Fruit fly (Drosophila melanogaster) whole organism, embryonic: ENCODE results near the gene ana1.
A peak's percentile ranks its signal among the peaks of the same experiment; 100 is the strongest.

Experiments used
- Abd-B ChIP-seq: fragments of 200-800 bp; sonication (Bioruptor generic); optimal IDR thresholded peaks from 2 replicates; lab custom pipeline; 2018; ENCODE audit warnings: missing biosample characterization, mild to moderate bottlenecking, missing genetic modification characterization, moderate library complexity
- B-H2 ChIP-seq: fragments of 200-800 bp; sonication (Bioruptor generic); optimal IDR thresholded peaks from 2 replicates; lab custom pipeline; 2018; ENCODE audit warnings: missing biosample characterization, mild to moderate bottlenecking, missing genetic modification characterization
- BEAF-32 ChIP-seq: fragments of 200-800 bp; sonication (Bioruptor generic); optimal IDR thresholded peaks from 3 replicates; lab custom pipeline; 2017; ENCODE audit warnings: missing biosample characterization, missing genetic modification characterization, mild to moderate bottlenecking, moderate library complexity, missing genetic modification reagents
- CG11247 ChIP-seq: fragments of 200-800 bp; sonication (Bioruptor generic); IDR thresholded peaks from 2 replicates; pipeline ENCODE4 v1.3.6; 2022; ENCODE audit warnings: missing biosample characterization, missing genetic modification characterization
- CG12071 ChIP-seq: fragments of 200-800 bp; sonication (Bioruptor generic); optimal IDR thresholded peaks from 3 replicates; lab custom pipeline; 2018; ENCODE audit warnings: missing biosample characterization, mild to moderate bottlenecking, missing genetic modification characterization
- CG12659 ChIP-seq: fragments of 200-800 bp; sonication (Bioruptor generic); optimal IDR thresholded peaks from 3 replicates; lab custom pipeline; 2017; ENCODE audit warnings: mild to moderate bottlenecking, missing biosample characterization, missing genetic modification reagents, missing genetic modification characterization
- CG12942 ChIP-seq: fragments of 200-800 bp; sonication (Bioruptor generic); optimal IDR thresholded peaks from 3 replicates; lab custom pipeline; 2016; ENCODE audit warnings: missing biosample characterization, missing genetic modification characterization
- CG13123 ChIP-seq: fragments of 200-800 bp; sonication (Bioruptor generic); optimal IDR thresholded peaks from 2 replicates; lab custom pipeline; 2016; ENCODE audit warnings: missing biosample characterization, missing genetic modification characterization
- CG14667 ChIP-seq: fragments of 200-800 bp; sonication (Bioruptor generic); IDR thresholded peaks from 2 replicates; pipeline ENCODE4 v1.3.6; 2022; ENCODE audit warnings: missing biosample characterization, missing genetic modification characterization
- CG15514 ChIP-seq: fragments of 200-800 bp; sonication (Bioruptor generic); optimal IDR thresholded peaks from 3 replicates; lab custom pipeline; 2017; ENCODE audit warnings: missing biosample characterization, missing genetic modification characterization, mild to moderate bottlenecking, moderate library complexity, missing genetic modification reagents
- CG16813 ChIP-seq: fragments of 200-800 bp; sonication (Bioruptor generic); IDR thresholded peaks from 3 replicates; pipeline ENCODE4 v1.3.6; 2022; ENCODE audit warnings: missing biosample characterization, missing genetic modification characterization; ENCODE audit not compliant: partially characterized antibody
- CG17568 ChIP-seq: fragments of 200-800 bp; sonication (Bioruptor generic); optimal IDR thresholded peaks from 2 replicates; lab custom pipeline; 2018; ENCODE audit warnings: missing biosample characterization, mild to moderate bottlenecking, missing genetic modification characterization, moderate library complexity
- CG17829 ChIP-seq: fragments of 200-800 bp; optimal IDR thresholded peaks from 2 replicates; lab custom pipeline; 2019; ENCODE audit warnings: missing biosample characterization, mild to moderate bottlenecking, missing genetic modification characterization, moderate library complexity
- CG18011 ChIP-seq: fragments of 200-800 bp; sonication (Bioruptor generic); optimal IDR thresholded peaks from 2 replicates; lab custom pipeline; 2017; ENCODE audit warnings: missing biosample characterization, missing genetic modification characterization, mild to moderate bottlenecking, moderate library complexity, missing genotype
- CG2199 ChIP-seq: fragments of 200-800 bp; sonication (Bioruptor generic); IDR thresholded peaks from 3 replicates; pipeline ENCODE4 v1.3.6; 2022; ENCODE audit warnings: missing biosample characterization, missing genetic modification characterization
- CG3995 ChIP-seq: fragments of 200-800 bp; sonication (Bioruptor generic); optimal IDR thresholded peaks from 3 replicates; lab custom pipeline; 2016; ENCODE audit warnings: missing biosample characterization, missing genetic modification characterization
- CG4282 ChIP-seq: fragments of 200-800 bp; sonication (Bioruptor generic); optimal IDR thresholded peaks from 2 replicates; lab custom pipeline; 2016; ENCODE audit warnings: missing biosample characterization, missing genetic modification characterization
- CG4617 ChIP-seq: fragments of 200-800 bp; sonication (Bioruptor generic); optimal IDR thresholded peaks from 3 replicates; lab custom pipeline; 2016; ENCODE audit warnings: missing biosample characterization, missing genetic modification characterization, borderline replicate concordance
- CG7372 ChIP-seq: fragments of 200-800 bp; sonication (Bioruptor generic); IDR thresholded peaks from 2 replicates; pipeline ENCODE4 v1.3.6; 2022; ENCODE audit warnings: missing biosample characterization, missing genetic modification characterization
- CG7928 ChIP-seq: fragments of 200-800 bp; sonication (Bioruptor generic); optimal IDR thresholded peaks from 2 replicates; lab custom pipeline; 2017; ENCODE audit warnings: missing biosample characterization, mild to moderate bottlenecking, missing genetic modification characterization
- CG9437 ChIP-seq: fragments of 200-800 bp; sonication (Bioruptor generic); optimal IDR thresholded peaks from 2 replicates; lab custom pipeline; 2018; ENCODE audit warnings: missing biosample characterization, mild to moderate bottlenecking, missing genetic modification characterization
- Dek ChIP-seq: fragments of 200-800 bp; sonication (Bioruptor generic); optimal IDR thresholded peaks from 3 replicates; lab custom pipeline; 2019; ENCODE audit warnings: missing biosample characterization, mild to moderate bottlenecking, missing genetic modification characterization, moderate library complexity
- Dfd ChIP-seq, 2 experiments: fragments of >200 bp; optimal IDR thresholded peaks; 2 replicates each; lab custom pipeline; 2017; ENCODE audit warnings: missing biosample characterization in 2 of 2, missing genetic modification characterization in 2 of 2
- Drgx ChIP-seq: fragments of 200-800 bp; sonication (Bioruptor generic); IDR thresholded peaks from 2 replicates; pipeline ENCODE4 v1.3.6; 2022; ENCODE audit warnings: missing biosample characterization, missing genetic modification characterization
- Fer1 ChIP-seq: fragments of 200-800 bp; sonication (Bioruptor generic); optimal IDR thresholded peaks from 2 replicates; lab custom pipeline; 2017; ENCODE audit warnings: missing biosample characterization, mild to moderate bottlenecking, missing genetic modification characterization
- Fer2 ChIP-seq: fragments of 200-800 bp; sonication (Bioruptor generic); optimal IDR thresholded peaks from 2 replicates; lab custom pipeline; 2018; ENCODE audit warnings: missing biosample characterization, mild to moderate bottlenecking, missing genetic modification characterization, moderate library complexity
- HmgZ ChIP-seq: fragments of 200-800 bp; sonication (Bioruptor generic); optimal IDR thresholded peaks from 2 replicates; lab custom pipeline; 2018; ENCODE audit warnings: missing biosample characterization, mild to moderate bottlenecking, missing genetic modification characterization
- Neu2 ChIP-seq: fragments of 200-800 bp; sonication (Bioruptor generic); optimal IDR thresholded peaks from 3 replicates; lab custom pipeline; 2016; ENCODE audit warnings: missing biosample characterization, missing genetic modification characterization, borderline replicate concordance
- Nf-YC ChIP-seq: fragments of 200-800 bp; optimal IDR thresholded peaks from 3 replicates; lab custom pipeline; 2019; ENCODE audit warnings: missing biosample characterization, mild to moderate bottlenecking, missing genetic modification characterization, moderate library complexity
- Trl ChIP-seq, 3 experiments: fragments of >200 bp in 2 of 3; fragments of 200-800 bp in 1 of 3; sonication (Bioruptor generic) in 1 of 3; optimal IDR thresholded peaks; 2 replicates in 1 of 3; 3 replicates in 2 of 3; lab custom pipeline; 2016 to 2017; ENCODE audit warnings: missing biosample characterization in 1 of 3, missing genetic modification characterization in 1 of 3
- caup ChIP-seq: fragments of 200-800 bp; sonication (Bioruptor generic); optimal IDR thresholded peaks from 3 replicates; lab custom pipeline; 2017; ENCODE audit warnings: missing biosample characterization, mild to moderate bottlenecking, missing genetic modification characterization, moderate library complexity; ENCODE audit not compliant: severe bottlenecking
- cwo ChIP-seq: fragments of 200-800 bp; sonication (Bioruptor generic); optimal IDR thresholded peaks from 3 replicates; lab custom pipeline; 2017; ENCODE audit warnings: missing biosample characterization, missing genetic modification characterization, mild to moderate bottlenecking, moderate library complexity, missing genetic modification reagents
- dimm ChIP-seq: fragments of 200-800 bp; sonication (Bioruptor generic); IDR thresholded peaks from 2 replicates; pipeline ENCODE4 v1.3.6; 2022; ENCODE audit warnings: missing biosample characterization, missing genetic modification characterization
- dpn ChIP-seq, 2 experiments: fragments of 200-800 bp; sonication (Bioruptor generic); optimal IDR thresholded peaks; 3 replicates each; lab custom pipeline; 2016; ENCODE audit warnings: missing biosample characterization in 2 of 2, missing genetic modification characterization in 2 of 2
- exex ChIP-seq: fragments of 200-800 bp; sonication (Bioruptor generic); optimal IDR thresholded peaks from 4 replicates; lab custom pipeline; 2018; ENCODE audit warnings: missing biosample characterization, mild to moderate bottlenecking, missing genetic modification characterization, moderate library complexity
- gsb ChIP-seq: fragments of 200-800 bp; sonication (Bioruptor generic); IDR thresholded peaks from 2 replicates; pipeline ENCODE4 v1.3.6; 2022; ENCODE audit warnings: missing biosample characterization, missing genetic modification characterization
- insv ChIP-seq, 2 experiments: fragments of 200-800 bp; sonication (Bioruptor generic); optimal IDR thresholded peaks; 3 replicates each; lab custom pipeline; 2016 to 2018; ENCODE audit warnings: missing biosample characterization in 2 of 2, missing genetic modification characterization in 2 of 2
- kay ChIP-seq: fragments of 200-800 bp; sonication (Bioruptor generic); optimal IDR thresholded peaks from 2 replicates; lab custom pipeline; 2016; ENCODE audit warnings: missing biosample characterization, missing genetic modification characterization
- knrl ChIP-seq: fragments of 200-800 bp; sonication (Bioruptor generic); IDR thresholded peaks from 3 replicates; pipeline ENCODE4 v1.3.6; 2022; ENCODE audit warnings: missing biosample characterization, missing genetic modification characterization; ENCODE audit not compliant: partially characterized antibody
- lilli ChIP-seq: fragments of 200-800 bp; sonication (Bioruptor generic); optimal IDR thresholded peaks from 3 replicates; lab custom pipeline; 2016; ENCODE audit warnings: missing biosample characterization, missing genetic modification characterization
- lov ChIP-seq, 2 experiments: fragments of 200-800 bp in 1 of 2; fragments of >200 bp in 1 of 2; sonication (Bioruptor generic) in 1 of 2; IDR thresholded peaks in 1 of 2; optimal IDR thresholded peaks in 1 of 2; 2 replicates in 1 of 2; 3 replicates in 1 of 2; pipeline versions ENCODE4 v1.3.6 to Lab custom; 2017 to 2022; ENCODE audit warnings: missing biosample characterization in 1 of 2, missing genetic modification characterization in 1 of 2
- nerfin-1 ChIP-seq: fragments of 200-800 bp; sonication (Bioruptor generic); optimal IDR thresholded peaks from 3 replicates; lab custom pipeline; 2019; ENCODE audit warnings: missing biosample characterization, mild to moderate bottlenecking, missing genetic modification characterization, moderate library complexity
- otp ChIP-seq: fragments of 200-800 bp; sonication (Bioruptor generic); IDR thresholded peaks from 3 replicates; pipeline ENCODE4, ENCODE4 v1.3.6; 2022; ENCODE audit warnings: missing biosample characterization, missing genetic modification characterization
- pan ChIP-seq, 4 experiments: fragments of >200 bp in 3 of 4; fragments of 200-800 bp in 1 of 4; sonication (Bioruptor generic) in 1 of 4; optimal IDR thresholded peaks in 3 of 4; IDR thresholded peaks in 1 of 4; 2 replicates each; pipeline versions ENCODE4 v1.3.6 to Lab custom; 2017 to 2022; ENCODE audit warnings: missing biosample characterization in 2 of 4, missing genetic modification characterization in 2 of 4, mixed read lengths in 1 of 4
- pho ChIP-seq: fragments of 200-800 bp; sonication (Bioruptor generic); optimal IDR thresholded peaks from 2 replicates; lab custom pipeline; 2016; ENCODE audit warnings: missing biosample characterization, missing genetic modification characterization
- phol ChIP-seq: fragments of 200-800 bp; sonication (Bioruptor generic); optimal IDR thresholded peaks from 3 replicates; lab custom pipeline; 2018; ENCODE audit warnings: missing biosample characterization, mild to moderate bottlenecking, missing genetic modification characterization, moderate library complexity
- run ChIP-seq: fragments of 200-800 bp; sonication (Bioruptor generic); optimal IDR thresholded peaks from 3 replicates; lab custom pipeline; 2018; ENCODE audit warnings: missing biosample characterization, mild to moderate bottlenecking, missing genetic modification characterization
- zf30C ChIP-seq: fragments of 200-800 bp; sonication (Bioruptor generic); optimal IDR thresholded peaks from 3 replicates; lab custom pipeline; 2018; ENCODE audit warnings: missing biosample characterization, mild to moderate bottlenecking, missing genetic modification characterization
- zfh2 ChIP-seq: fragments of 200-800 bp; sonication (Bioruptor generic); optimal IDR thresholded peaks from 2 replicates; lab custom pipeline; 2016; ENCODE audit warnings: missing biosample characterization, missing genetic modification characterization

The ana1 gene

dm6 chr3R:24582669-24582995, 52.3 kb downstream of the ana1 start, which contains the start of gene REPTOR (continued):
- TF ChIP-seq CG18011 (GFP tag; lab: Kevin White, UChicago) (no peak), otp (GFP tag; lab: Robert Waterston, UW) (no peak), CG17568 (GFP tag; lab: Kevin White, UChicago) (peak; percentile 34), Nf-YC (peak; percentile 28), lov (optimal IDR thresholded peaks at IDR 0.05; lab: Kevin White, UChicago) (no peak), lov (GFP tag; IDR thresholded peaks at IDR 0.05; lab: Robert Waterston, UW) (no peak), CG11247 (GFP tag; lab: Robert Waterston, UW) (no peak), exex (peak; percentile 13), CG12659 (GFP tag; lab: Kevin White, UChicago) (peak; percentile 60), dimm (no peak), HmgZ (peak; percentile 54), caup (GFP tag; lab: Kevin White, UChicago) (peak; percentile 70), CG3995 (GFP tag; lab: Kevin White, UChicago) (peak; percentile 6), CG4617 (GFP tag; lab: Kevin White, UChicago) (peak; percentile 51), CG9437 (GFP tag; lab: Kevin White, UChicago) (no peak), zf30C (GFP tag; lab: Kevin White, UChicago) (no peak), CG17829 (tag; lab: Kevin White, UChicago) (peak; percentile 63), BEAF-32 (peak; percentile 25), pho (GFP tag; lab: Kevin White, UChicago) (no peak), run (tag; lab: Kevin White, UChicago) (peak; percentile 42), CG7928 (GFP tag; lab: Kevin White, UChicago) (peak; percentile 72), lilli (GFP tag; lab: Kevin White, UChicago) (peak; percentile 5), CG12071 (GFP tag; lab: Kevin White, UChicago) (peak; percentile 8), Abd-B (GFP tag; lab: Kevin White, UChicago) (no peak), CG15514 (GFP tag; lab: Kevin White, UChicago) (peak; percentile 67), Fer1 (GFP tag; lab: Kevin White, UChicago) (peak; percentile 65), B-H2 (GFP tag; lab: Kevin White, UChicago) (peak; percentile 69), insv (GFP tag; optimal IDR thresholded peaks at IDR 0.05; lab: Kevin White, UChicago) (peak in 1 of 2 experiments; percentile 49), Fer2 (no peak), CG12942 (GFP tag; lab: Kevin White, UChicago) (no peak), knrl (GFP tag; lab: Robert Waterston, UW) (no peak), gsb (GFP tag; lab: Robert Waterston, UW) (no peak), Dek (tag; lab: Kevin White, UChicago) (no peak), dpn (GFP tag; optimal IDR thresholded peaks at IDR 0.05; lab: Kevin White, UChicago) (peak; percentile 6 to 12), CG7372 (GFP tag; lab: Robert Waterston, UW) (no peak), Dfd (GFP tag; optimal IDR thresholded peaks at IDR 0.05; lab: Kevin White, UChicago) (no peak), Neu2 (no peak), Trl (optimal IDR thresholded peaks at IDR 0.05; lab: Kevin White, UChicago) (no peak), Trl (GFP tag; optimal IDR thresholded peaks at IDR 0.05; lab: Kevin White, UChicago) (no peak), phol (tag; lab: Kevin White, UChicago) (peak; percentile 20), zfh2 (GFP tag; lab: Kevin White, UChicago) (no peak), pan (optimal IDR thresholded peaks at IDR 0.05; lab: Kevin White, UChicago) (no peak), pan (GFP tag; optimal IDR thresholded peaks at IDR 0.05 in 1 of 2, IDR thresholded peaks at IDR 0.05 in 1 of 2) (no peak), CG16813 (GFP tag; lab: Robert Waterston, UW) (no peak), kay (no peak), Drgx (GFP tag; lab: Robert Waterston, UW) (no peak), cwo (GFP tag; lab: Kevin White, UChicago) (no peak), nerfin-1 (tag; lab: Kevin White, UChicago) (peak; percentile 10), CG4282 (GFP tag; lab: Kevin White, UChicago) (no peak), CG13123 (GFP tag; lab: Kevin White, UChicago) (no peak), CG14667 (GFP tag; lab: Robert Waterston, UW) (no peak), CG2199 (GFP tag; lab: Robert Waterston, UW) (no peak)
